Fruit fly (Drosophila melanogaster) whole organism, wandering third instar larva: ENCODE results near the gene CG11327.
A peak's percentile ranks its signal among the peaks of the same experiment; 100 is the strongest.

ENCODE experiments used
- Dfd ChIP-seq: fragments of >200 bp; optimal IDR thresholded peaks from 2 replicates; lab custom pipeline; 2017; ENCODE audit warnings: missing biosample characterization, missing genetic modification characterization
- Mio ChIP-seq: sonication (Bioruptor generic); optimal IDR thresholded peaks from 2 replicates; lab custom pipeline; 2016; ENCODE audit warnings: missing biosample characterization, missing genetic modification characterization
- Rel ChIP-seq, 2 experiments: fragments of 200-800 bp; sonication (Bioruptor generic) in 1 of 2; optimal IDR thresholded peaks; 2 replicates in 1 of 2; 3 replicates in 1 of 2; lab custom pipeline; 2016 to 2019; ENCODE audit warnings: mild to moderate bottlenecking in 2 of 2, missing biosample characterization in 2 of 2, missing genetic modification characterization in 2 of 2, moderate library complexity in 1 of 2
- br ChIP-seq: fragments of 200-800 bp; sonication (Bioruptor generic); optimal IDR thresholded peaks from 2 replicates; lab custom pipeline; 2016; ENCODE audit warnings: missing biosample characterization, missing genetic modification characterization
- dmrt93B ChIP-seq: fragments of 200-800 bp; sonication (Bioruptor generic); optimal IDR thresholded peaks from 2 replicates; lab custom pipeline; 2018; ENCODE audit warnings: missing biosample characterization, mild to moderate bottlenecking, missing genetic modification characterization
- dsf ChIP-seq: sonication (Bioruptor generic); optimal IDR thresholded peaks from 2 replicates; lab custom pipeline; 2016; ENCODE audit warnings: missing biosample characterization, missing genetic modification characterization, borderline replicate concordance
- lola ChIP-seq: fragments of >200 bp; optimal IDR thresholded peaks from 2 replicates; lab custom pipeline; 2017; ENCODE audit warnings: missing biosample characterization, missing genetic modification characterization
- psq ChIP-seq: fragments of 200-800 bp; sonication (Bioruptor generic); optimal IDR thresholded peaks from 3 replicates; lab custom pipeline; 2017; ENCODE audit warnings: missing biosample characterization, mild to moderate bottlenecking, missing genetic modification characterization, moderate library complexity

- TF ChIP-seq Dfd (GFP tag; lab: Kevin White, UChicago) (no peak), Rel (GFP tag; optimal IDR thresholded peaks at IDR 0.05; lab: Kevin White, UChicago) (no peak), Rel (tag; optimal IDR thresholded peaks at IDR 0.05; lab: Kevin White, UChicago) (peak; percentile 46), dsf (GFP tag; lab: Kevin White, UChicago) (peak; percentile 37), dmrt93B (GFP tag; lab: Kevin White, UChicago) (peak; percentile 2), psq (peak; percentile 63), br (peak; percentile 80), Mio (no peak), lola (GFP tag; lab: Kevin White, UChicago) (no peak)
Observed at dm6 chr2L:6683992-6684882, 2.3 kb downstream of the CG11327 start, which contains the start of gene Nhe3.
